Worm (Caenorhabditis elegans) whole organism, L2 larva: ENCODE data around the gene lgc-56.

Source experiments
- fos-1 ChIP-seq: fragments of 150-350 bp; optimal IDR thresholded peaks from 2 replicates; lab custom pipeline; 2014; ENCODE audit warnings: missing biosample characterization, missing genetic modification characterization
- lsy-2 ChIP-seq, 2 experiments: fragments of 150-350 bp in 1 of 2; sonication (generic microtip) in 1 of 2; optimal IDR thresholded peaks; 2 replicates each; lab custom pipeline; 2014 to 2017; ENCODE audit warnings: missing biosample characterization in 2 of 2, missing genetic modification characterization in 2 of 2
- nhr-77 ChIP-seq: fragments of 150-350 bp; optimal IDR thresholded peaks from 2 replicates; lab custom pipeline; 2014; ENCODE audit warnings: missing biosample characterization, missing genetic modification characterization

- TF ChIP-seq nhr-77 (tag; lab: Kevin White, UChicago) (no peak), lsy-2 (tag; optimal IDR thresholded peaks at IDR 0.05; lab: Kevin White, UChicago) (no peak), fos-1 (tag; lab: Kevin White, UChicago) (no peak)
These were observed 30.5 kb upstream of the lgc-56 start, which contains the start of gene C04G6.6 for ce11 chrII:5099649-5100048.
